Fruit fly (Drosophila melanogaster) whole organism, embryonic: ENCODE data around the gene CG9471.
A peak's percentile ranks its signal among the peaks of the same experiment; 100 is the strongest.

Source experiments
- ATbp ChIP-seq: fragments of 200-800 bp; sonication (Bioruptor generic); optimal IDR thresholded peaks from 2 replicates; lab custom pipeline; 2017; ENCODE audit warnings: missing biosample characterization, mild to moderate bottlenecking, missing genetic modification characterization, missing genetic modification reagents
- Abd-B ChIP-seq: fragments of 200-800 bp; sonication (Bioruptor generic); optimal IDR thresholded peaks from 2 replicates; lab custom pipeline; 2018; ENCODE audit warnings: missing biosample characterization, mild to moderate bottlenecking, missing genetic modification characterization, moderate library complexity
- Atf6 ChIP-seq: fragments of 200-800 bp; sonication (Bioruptor generic); IDR thresholded peaks from 2 replicates; pipeline ENCODE4 v1.3.6; 2022; ENCODE audit warnings: missing biosample characterization, missing genetic modification characterization
- Awh ChIP-seq: fragments of 200-800 bp; sonication (Bioruptor generic); IDR thresholded peaks from 2 replicates; pipeline ENCODE4, ENCODE4 v1.3.6; 2022; ENCODE audit warnings: missing biosample characterization, missing genetic modification characterization
- B-H2 ChIP-seq: fragments of 200-800 bp; sonication (Bioruptor generic); optimal IDR thresholded peaks from 2 replicates; lab custom pipeline; 2018; ENCODE audit warnings: missing biosample characterization, mild to moderate bottlenecking, missing genetic modification characterization
- CG1024 ChIP-seq: fragments of 200-800 bp; sonication (Bioruptor generic); IDR thresholded peaks from 2 replicates; pipeline ENCODE4 v1.3.6; 2022; ENCODE audit warnings: missing biosample characterization, missing genetic modification characterization
- CG10543 ChIP-seq: fragments of 200-800 bp; sonication (Bioruptor generic); optimal IDR thresholded peaks from 3 replicates; lab custom pipeline; 2017; ENCODE audit warnings: missing biosample characterization, mild to moderate bottlenecking, missing genetic modification characterization, moderate library complexity
- CG11093 ChIP-seq: fragments of 200-800 bp; sonication (Bioruptor generic); IDR thresholded peaks from 3 replicates; pipeline ENCODE4 v1.3.6; 2022; ENCODE audit warnings: missing biosample characterization, missing genetic modification characterization
- CG12071 ChIP-seq: fragments of 200-800 bp; sonication (Bioruptor generic); optimal IDR thresholded peaks from 3 replicates; lab custom pipeline; 2018; ENCODE audit warnings: missing biosample characterization, mild to moderate bottlenecking, missing genetic modification characterization
- CG12236 ChIP-seq: fragments of 200-800 bp; sonication (Bioruptor generic); optimal IDR thresholded peaks from 2 replicates; lab custom pipeline; 2016; ENCODE audit warnings: missing biosample characterization, missing genetic modification characterization
- CG13624 ChIP-seq: fragments of 200-800 bp; sonication (Bioruptor generic); optimal IDR thresholded peaks from 2 replicates; lab custom pipeline; 2016; ENCODE audit warnings: missing biosample characterization, missing genetic modification characterization
- CG16863 ChIP-seq: fragments of 200-800 bp; sonication (Bioruptor generic); optimal IDR thresholded peaks from 3 replicates; lab custom pipeline; 2016; ENCODE audit warnings: missing biosample characterization, missing genetic modification characterization
- CG17186 ChIP-seq: fragments of 200-800 bp; sonication (Bioruptor generic); optimal IDR thresholded peaks from 3 replicates; lab custom pipeline; 2017; ENCODE audit warnings: missing biosample characterization, missing genetic modification reagents, missing genetic modification characterization
- CG17328 ChIP-seq: fragments of 200-800 bp; sonication (Bioruptor generic); IDR thresholded peaks from 2 replicates; pipeline ENCODE4 v1.3.6; 2022; ENCODE audit warnings: missing biosample characterization, missing genetic modification characterization
- CG3065 ChIP-seq: fragments of 200-800 bp; sonication (Bioruptor generic); optimal IDR thresholded peaks from 2 replicates; lab custom pipeline; 2016; ENCODE audit warnings: missing biosample characterization, missing genetic modification characterization
- CG3163 ChIP-seq: fragments of 200-800 bp; sonication (Bioruptor generic); optimal IDR thresholded peaks from 3 replicates; lab custom pipeline; 2016; ENCODE audit warnings: missing biosample characterization, missing genetic modification characterization
- CG42726 ChIP-seq: fragments of 200-800 bp; sonication (Bioruptor generic); IDR thresholded peaks from 2 replicates; pipeline ENCODE4 v1.3.6; 2022; ENCODE audit warnings: missing biosample characterization, missing genetic modification characterization; ENCODE audit not compliant: partially characterized antibody
- CG4730 ChIP-seq: fragments of 200-800 bp; sonication (Bioruptor generic); IDR thresholded peaks from 2 replicates; pipeline ENCODE4 v1.3.6; 2022; ENCODE audit warnings: missing biosample characterization, missing genetic modification characterization
- CG5245 ChIP-seq: fragments of 200-800 bp; sonication (Bioruptor generic); optimal IDR thresholded peaks from 3 replicates; lab custom pipeline; 2016; ENCODE audit warnings: missing biosample characterization, missing genetic modification characterization
- CG7357 ChIP-seq: fragments of 200-800 bp; sonication (Bioruptor generic); IDR thresholded peaks from 3 replicates; pipeline ENCODE4 v1.3.6; 2022; ENCODE audit warnings: missing biosample characterization, missing genetic modification characterization
- CG9932 ChIP-seq: fragments of 200-800 bp; sonication (Bioruptor generic); IDR thresholded peaks from 2 replicates; pipeline ENCODE4 v1.3.6; 2022; ENCODE audit warnings: missing biosample characterization, missing genetic modification characterization
- Fer3 ChIP-seq: fragments of 200-800 bp; sonication (Bioruptor generic); optimal IDR thresholded peaks from 2 replicates; lab custom pipeline; 2018; ENCODE audit warnings: missing biosample characterization, mild to moderate bottlenecking, missing genetic modification characterization, moderate library complexity
- H15 ChIP-seq: fragments of 200-800 bp; sonication (Bioruptor generic); IDR thresholded peaks from 3 replicates; pipeline ENCODE4 v1.3.6; 2022; ENCODE audit warnings: missing biosample characterization, missing genetic modification characterization
- Hr3 ChIP-seq: fragments of 200-800 bp; sonication (Bioruptor generic); optimal IDR thresholded peaks from 3 replicates; lab custom pipeline; 2016; ENCODE audit warnings: missing biosample characterization, missing genetic modification characterization
- NfI ChIP-seq: fragments of 200-800 bp; sonication (Bioruptor generic); optimal IDR thresholded peaks from 3 replicates; lab custom pipeline; 2018; ENCODE audit warnings: missing biosample characterization, mild to moderate bottlenecking, missing genetic modification characterization, moderate library complexity
- Oaz ChIP-seq: fragments of 200-800 bp; sonication (Bioruptor generic); IDR thresholded peaks from 2 replicates; pipeline ENCODE4 v1.3.6; 2022; ENCODE audit warnings: missing biosample characterization, missing genetic modification characterization
- PHDP ChIP-seq: fragments of 200-800 bp; sonication (Bioruptor generic); optimal IDR thresholded peaks from 3 replicates; lab custom pipeline; 2018; ENCODE audit warnings: missing biosample characterization, mild to moderate bottlenecking, missing genetic modification characterization, moderate library complexity
- Side ChIP-seq: fragments of 200-800 bp; sonication (Bioruptor generic); optimal IDR thresholded peaks from 2 replicates; lab custom pipeline; 2016; ENCODE audit warnings: missing biosample characterization, missing genetic modification characterization
- Ssrp ChIP-seq: fragments of 200-800 bp; sonication (Bioruptor generic); optimal IDR thresholded peaks from 2 replicates; lab custom pipeline; 2018; ENCODE audit warnings: missing biosample characterization, mild to moderate bottlenecking, missing genetic modification characterization, moderate library complexity
- TFAM ChIP-seq: fragments of 200-800 bp; sonication (Bioruptor generic); optimal IDR thresholded peaks from 2 replicates; lab custom pipeline; 2017; ENCODE audit warnings: missing biosample characterization, missing genetic modification characterization, inconsistent platforms
- bbx ChIP-seq: fragments of 200-800 bp; sonication (Bioruptor generic); IDR thresholded peaks from 2 replicates; pipeline ENCODE4 v1.3.6; 2022; ENCODE audit warnings: missing biosample characterization, missing genetic modification characterization; ENCODE audit not compliant: partially characterized antibody
- btn ChIP-seq: fragments of 200-800 bp; sonication (Bioruptor generic); optimal IDR thresholded peaks from 2 replicates; lab custom pipeline; 2016; ENCODE audit warnings: missing biosample characterization, missing genetic modification characterization
- cas ChIP-seq: fragments of 200-800 bp; sonication (Bioruptor generic); IDR thresholded peaks from 2 replicates; pipeline ENCODE4 v1.3.6; 2022; ENCODE audit warnings: missing biosample characterization, missing genetic modification characterization
- dimm ChIP-seq: fragments of 200-800 bp; sonication (Bioruptor generic); IDR thresholded peaks from 2 replicates; pipeline ENCODE4 v1.3.6; 2022; ENCODE audit warnings: missing biosample characterization, missing genetic modification characterization
- dm ChIP-seq: fragments of 200-800 bp; sonication (Bioruptor generic); optimal IDR thresholded peaks from 3 replicates; lab custom pipeline; 2016; ENCODE audit warnings: missing biosample characterization, missing genetic modification characterization
- dmrt99B ChIP-seq: fragments of 200-800 bp; sonication (Bioruptor generic); optimal IDR thresholded peaks from 2 replicates; lab custom pipeline; 2018; ENCODE audit warnings: missing biosample characterization, mild to moderate bottlenecking, missing genetic modification characterization, moderate library complexity
- esg ChIP-seq: fragments of 200-800 bp; sonication (Bioruptor generic); conservative IDR thresholded peaks from 2 replicates; pipeline ENCODE4 v1.3.6; 2022; ENCODE audit warnings: missing biosample characterization, missing genetic modification characterization
- eve ChIP-seq, 2 experiments: fragments of >200 bp; optimal IDR thresholded peaks; 2 replicates each; lab custom pipeline; 2017; ENCODE audit warnings: missing biosample characterization in 2 of 2, missing genetic modification characterization in 2 of 2
- exex ChIP-seq: fragments of 200-800 bp; sonication (Bioruptor generic); optimal IDR thresholded peaks from 4 replicates; lab custom pipeline; 2018; ENCODE audit warnings: missing biosample characterization, mild to moderate bottlenecking, missing genetic modification characterization, moderate library complexity
- gfzf ChIP-seq: fragments of 200-800 bp; sonication (Bioruptor generic); optimal IDR thresholded peaks from 2 replicates; lab custom pipeline; 2016; ENCODE audit warnings: missing biosample characterization, mild to moderate bottlenecking, missing genetic modification characterization, moderate library complexity
- jumu ChIP-seq: fragments of 200-800 bp; sonication (Bioruptor generic); optimal IDR thresholded peaks from 3 replicates; lab custom pipeline; 2016; ENCODE audit warnings: missing biosample characterization, missing genetic modification characterization
- ken ChIP-seq: fragments of 200-800 bp; sonication (Bioruptor generic); IDR thresholded peaks from 3 replicates; pipeline ENCODE4 v1.3.6; 2022; ENCODE audit warnings: missing biosample characterization, missing genetic modification characterization
- klu ChIP-seq: fragments of 200-800 bp; sonication (Bioruptor generic); IDR thresholded peaks from 2 replicates; pipeline ENCODE4 v1.3.6; 2022; ENCODE audit warnings: missing biosample characterization, missing genetic modification characterization
- maf-S ChIP-seq: fragments of 200-800 bp; sonication (Bioruptor generic); optimal IDR thresholded peaks from 2 replicates; lab custom pipeline; 2016; ENCODE audit warnings: missing biosample characterization, missing genetic modification characterization
- nau ChIP-seq: fragments of 200-800 bp; sonication (Bioruptor generic); optimal IDR thresholded peaks from 3 replicates; lab custom pipeline; 2017; ENCODE audit warnings: missing biosample characterization, mild to moderate bottlenecking, missing genetic modification characterization, missing genetic modification reagents
- nerfin-2 ChIP-seq: fragments of 200-800 bp; sonication (Bioruptor generic); IDR thresholded peaks from 2 replicates; pipeline ENCODE4 v1.3.6; 2022; ENCODE audit warnings: missing biosample characterization, missing genetic modification characterization; ENCODE audit not compliant: partially characterized antibody
- salm ChIP-seq: fragments of 200-800 bp; sonication (Bioruptor generic); optimal IDR thresholded peaks from 2 replicates; lab custom pipeline; 2018; ENCODE audit warnings: missing biosample characterization, mild to moderate bottlenecking, missing genetic modification characterization
- sisA ChIP-seq: fragments of 200-800 bp; sonication (Bioruptor generic); IDR thresholded peaks from 2 replicates; pipeline ENCODE4 v1.3.6; 2022; ENCODE audit warnings: missing biosample characterization, missing genetic modification characterization
- slp2 ChIP-seq: fragments of 200-800 bp; sonication (Bioruptor generic); optimal IDR thresholded peaks from 2 replicates; lab custom pipeline; 2016; ENCODE audit warnings: missing biosample characterization, missing genetic modification characterization
- tin ChIP-seq: fragments of 200-800 bp; sonication (Bioruptor generic); optimal IDR thresholded peaks from 3 replicates; lab custom pipeline; 2016; ENCODE audit warnings: missing biosample characterization, missing genetic modification characterization
- toy ChIP-seq: fragments of 200-800 bp; sonication (Bioruptor generic); IDR thresholded peaks from 2 replicates; pipeline ENCODE4 v1.3.6; 2022; ENCODE audit warnings: missing biosample characterization, missing genetic modification characterization
- ttk ChIP-seq: fragments of 200-800 bp; sonication (Bioruptor generic); IDR thresholded peaks from 2 replicates; pipeline ENCODE4 v2.1.2; 2022; ENCODE audit warnings: missing biosample characterization, missing genetic modification characterization
- yki ChIP-seq: fragments of >200 bp; optimal IDR thresholded peaks from 3 replicates; lab custom pipeline; 2018

Gene CG9471

DNA sequence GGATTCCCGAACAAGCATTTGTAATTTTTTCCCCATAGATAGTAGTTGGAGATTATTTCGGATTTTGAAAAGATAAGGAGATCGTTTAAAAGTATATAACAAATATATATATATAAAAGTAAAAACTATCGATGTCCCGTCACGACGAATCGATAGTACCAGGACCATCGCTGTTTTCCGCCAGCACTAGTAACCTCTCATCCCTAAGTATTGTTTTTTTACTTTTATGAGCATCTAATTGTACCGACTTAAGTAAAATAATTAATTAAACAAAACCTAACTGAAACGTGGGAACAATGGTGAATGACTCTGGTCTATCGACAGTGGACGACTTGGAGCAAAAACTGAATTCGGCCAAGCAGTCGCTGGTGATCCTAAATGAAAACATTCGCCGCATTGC, 30.6 kb downstream of the CG9471 start, which contains the start of gene Pnn (continued):
- TF ChIP-seq CG16863 (GFP tag; lab: Kevin White, UChicago) (no peak), Ssrp (tag; lab: Kevin White, UChicago) (no peak), H15 (GFP tag; lab: Robert Waterston, UW) (no peak), sisA (GFP tag; lab: Robert Waterston, UW) (no peak), CG13624 (GFP tag; lab: Kevin White, UChicago) (no peak), Abd-B (GFP tag; lab: Kevin White, UChicago) (no peak), CG17186 (GFP tag; lab: Kevin White, UChicago) (no peak), Fer3 (tag; lab: Kevin White, UChicago) (no peak), btn (no peak), cas (GFP tag; lab: Robert Waterston, UW) (no peak), CG12071 (GFP tag; lab: Kevin White, UChicago) (no peak), eve (GFP tag; optimal IDR thresholded peaks at IDR 0.05; lab: Kevin White, UChicago) (no peak), nerfin-2 (GFP tag; lab: Robert Waterston, UW) (peak; percentile 69), dm (GFP tag; lab: Kevin White, UChicago) (no peak), yki (lab: Kevin White, UChicago) (no peak), B-H2 (GFP tag; lab: Kevin White, UChicago) (peak; percentile 21), gfzf (no peak), CG12236 (no peak), CG3065 (GFP tag; lab: Kevin White, UChicago) (no peak), PHDP (tag; lab: Kevin White, UChicago) (no peak), ttk (GFP tag; lab: Robert Waterston, UW) (no peak), dimm (no peak), slp2 (GFP tag; lab: Kevin White, UChicago) (no peak), CG3163 (GFP tag; lab: Kevin White, UChicago) (no peak), Side (GFP tag; lab: Kevin White, UChicago) (no peak), CG11093 (GFP tag; lab: Robert Waterston, UW) (no peak), CG5245 (no peak), ken (no peak), salm (tag; lab: Kevin White, UChicago) (no peak), CG1024 (GFP tag; lab: Robert Waterston, UW) (no peak), toy (GFP tag; lab: Robert Waterston, UW) (no peak), CG4730 (no peak), CG7357 (GFP tag; lab: Robert Waterston, UW) (no peak), Awh (GFP tag; lab: Robert Waterston, UW) (no peak), Hr3 (no peak), bbx (GFP tag; lab: Robert Waterston, UW) (peak; percentile 88), dmrt99B (tag; lab: Kevin White, UChicago) (no peak), NfI (no peak), maf-S (GFP tag; lab: Kevin White, UChicago) (no peak), jumu (GFP tag; lab: Kevin White, UChicago) (no peak), esg (GFP tag; lab: Robert Waterston, UW) (no peak), CG9932 (GFP tag; lab: Robert Waterston, UW) (no peak), nau (GFP tag; lab: Kevin White, UChicago) (no peak), CG10543 (no peak), CG17328 (GFP tag; lab: Robert Waterston, UW) (no peak), tin (no peak), klu (no peak), CG42726 (GFP tag; lab: Robert Waterston, UW) (peak; percentile 87; the same call in 1 of the 2 replicates), Oaz (GFP tag; lab: Robert Waterston, UW) (no peak), TFAM (GFP tag; lab: Kevin White, UChicago) (no peak), Atf6 (GFP tag; lab: Robert Waterston, UW) (no peak), ATbp (GFP tag; lab: Kevin White, UChicago) (no peak), exex (tag; lab: Kevin White, UChicago) (no peak)
